Worm (Caenorhabditis elegans): Measurements from ENCODE around the gene F49F1.15.

DNA sequence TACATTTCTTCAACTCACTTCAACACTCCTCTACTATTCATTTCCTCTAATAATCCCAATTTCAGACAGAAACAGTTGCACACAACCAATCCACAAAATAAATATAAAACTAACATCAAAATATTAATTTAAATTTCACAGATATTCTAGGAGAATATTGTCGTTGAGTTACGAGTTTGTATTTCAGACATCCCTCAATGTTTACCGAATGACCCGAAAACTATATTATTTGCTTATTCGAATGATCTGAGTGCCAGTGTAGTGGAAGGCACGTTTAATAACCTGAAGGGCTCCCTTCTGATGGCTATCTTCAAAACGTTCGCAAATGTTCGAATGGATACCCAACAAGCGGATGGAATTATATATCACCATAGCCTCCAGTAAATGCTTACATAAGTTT is 30.4 kb upstream of the F49F1.15 start, which contains the start of gene R07C12.3:
- TF ChIP-seq nhr-237 (tag; optimal IDR thresholded peaks at IDR 0.05) (no peak), unc-39 (tag; optimal IDR thresholded peaks at IDR 0.05) (no peak), unc-62 (GFP tag; optimal IDR thresholded peaks at IDR 0.05) (no peak), ztf-4 (tag; optimal IDR thresholded peaks at IDR 0.05) (no peak), ama-1 (optimal IDR thresholded peaks at IDR 0.05) (no peak), elt-3 (tag; optimal IDR thresholded peaks at IDR 0.05) (no peak), nhr-77 (tag; optimal IDR thresholded peaks at IDR 0.05) (no peak), snpc-4 (tag; optimal IDR thresholded peaks at IDR 0.05) (no peak), alr-1 (tag; optimal IDR thresholded peaks at IDR 0.05) (no peak), mdl-1 (tag; optimal IDR thresholded peaks at IDR 0.05) (no peak), skn-1 (tag; optimal IDR thresholded peaks at IDR 0.05) (no peak), unc-55 (GFP tag; optimal IDR thresholded peaks at IDR 0.05) (no peak)

Data from whole organism, L2 larva.